Fruit fly (Drosophila melanogaster) whole organism, embryonic: ENCODE data around the gene CG5892.
A peak's percentile ranks its signal among the peaks of the same experiment; 100 is the strongest.

ENCODE experiments used
- CG1024 ChIP-seq: fragments of 200-800 bp; sonication (Bioruptor generic); IDR thresholded peaks from 2 replicates; pipeline ENCODE4 v1.3.6; 2022; ENCODE audit warnings: missing biosample characterization, missing genetic modification characterization
- CG10267 ChIP-seq: fragments of 200-800 bp; sonication (Bioruptor generic); optimal IDR thresholded peaks from 2 replicates; lab custom pipeline; 2018; ENCODE audit warnings: missing biosample characterization, mild to moderate bottlenecking, missing genetic modification characterization, moderate library complexity
- CG10462 ChIP-seq: fragments of 200-800 bp; sonication (Bioruptor generic); optimal IDR thresholded peaks from 2 replicates; lab custom pipeline; 2016; ENCODE audit warnings: missing biosample characterization, missing genetic modification characterization
- CG10979 ChIP-seq: fragments of 200-800 bp; sonication (Bioruptor generic); optimal IDR thresholded peaks from 2 replicates; lab custom pipeline; 2018; ENCODE audit warnings: missing biosample characterization, mild to moderate bottlenecking, missing genetic modification characterization, moderate library complexity
- CG11504 ChIP-seq: fragments of 200-800 bp; sonication (Bioruptor generic); optimal IDR thresholded peaks from 3 replicates; lab custom pipeline; 2019; ENCODE audit warnings: missing biosample characterization, mild to moderate bottlenecking, missing genetic modification characterization, moderate library complexity
- CG12219 ChIP-seq: fragments of 200-800 bp; sonication (Bioruptor generic); optimal IDR thresholded peaks from 3 replicates; lab custom pipeline; 2018; ENCODE audit warnings: missing biosample characterization, mild to moderate bottlenecking, missing genetic modification characterization
- CG17385 ChIP-seq: fragments of 200-800 bp; sonication (Bioruptor generic); optimal IDR thresholded peaks from 3 replicates; lab custom pipeline; 2018; ENCODE audit warnings: missing biosample characterization, mild to moderate bottlenecking, missing genetic modification characterization
- CG17568 ChIP-seq: fragments of 200-800 bp; sonication (Bioruptor generic); optimal IDR thresholded peaks from 2 replicates; lab custom pipeline; 2018; ENCODE audit warnings: missing biosample characterization, mild to moderate bottlenecking, missing genetic modification characterization, moderate library complexity
- CG17612 ChIP-seq: fragments of 200-800 bp; sonication (Bioruptor generic); IDR thresholded peaks from 2 replicates; pipeline ENCODE4 v1.3.6; 2022; ENCODE audit warnings: missing biosample characterization, missing genetic modification characterization
- CG17912 ChIP-seq: fragments of 200-800 bp; sonication (Bioruptor generic); optimal IDR thresholded peaks from 2 replicates; lab custom pipeline; 2018; ENCODE audit warnings: missing biosample characterization, mild to moderate bottlenecking, missing genetic modification characterization
- CG18476 ChIP-seq: fragments of 200-800 bp; sonication (Bioruptor generic); optimal IDR thresholded peaks from 2 replicates; lab custom pipeline; 2016; ENCODE audit warnings: missing biosample characterization, mild to moderate bottlenecking, missing genetic modification characterization
- CG2116 ChIP-seq: fragments of 200-800 bp; sonication (Bioruptor generic); optimal IDR thresholded peaks from 3 replicates; lab custom pipeline; 2018; ENCODE audit warnings: missing biosample characterization, mild to moderate bottlenecking, missing genetic modification characterization
- CG6272 ChIP-seq: fragments of 200-800 bp; sonication (Bioruptor generic); IDR thresholded peaks from 2 replicates; pipeline ENCODE4 v1.3.6; 2022; ENCODE audit warnings: missing biosample characterization, missing genetic modification characterization
- CG6791 ChIP-seq: fragments of 200-800 bp; sonication (Bioruptor generic); IDR thresholded peaks from 3 replicates; pipeline ENCODE4 v1.3.6; 2022; ENCODE audit warnings: missing biosample characterization, missing genetic modification characterization; ENCODE audit not compliant: partially characterized antibody
- CG8089 ChIP-seq: fragments of 200-800 bp; sonication (Bioruptor generic); optimal IDR thresholded peaks from 3 replicates; lab custom pipeline; 2016; ENCODE audit warnings: missing biosample characterization, missing genetic modification characterization
- CG8290 ChIP-seq, 3 experiments: fragments of 200-800 bp; sonication (Bioruptor generic); optimal IDR thresholded peaks; 2 replicates each; lab custom pipeline; 2016 to 2019; ENCODE audit warnings: missing biosample characterization in 3 of 3, missing genetic modification characterization in 3 of 3, mild to moderate bottlenecking in 2 of 3, moderate library complexity in 1 of 3
- CG9215 ChIP-seq: fragments of 200-800 bp; sonication (Bioruptor generic); IDR thresholded peaks from 2 replicates; pipeline ENCODE4 v1.3.6; 2022; ENCODE audit warnings: missing biosample characterization, missing genetic modification characterization
- Camta ChIP-seq: fragments of 200-800 bp; sonication (Bioruptor generic); optimal IDR thresholded peaks from 2 replicates; lab custom pipeline; 2016; ENCODE audit warnings: missing biosample characterization, missing genetic modification characterization
- Elba2 ChIP-seq: fragments of 200-800 bp; sonication (Bioruptor generic); optimal IDR thresholded peaks from 3 replicates; lab custom pipeline; 2016; ENCODE audit warnings: missing biosample characterization, missing genetic modification characterization
- Fer3 ChIP-seq: fragments of 200-800 bp; sonication (Bioruptor generic); optimal IDR thresholded peaks from 2 replicates; lab custom pipeline; 2018; ENCODE audit warnings: missing biosample characterization, mild to moderate bottlenecking, missing genetic modification characterization, moderate library complexity
- Hr51 ChIP-seq, 2 experiments: fragments of 200-800 bp; sonication (Bioruptor generic); optimal IDR thresholded peaks; 2 replicates in 1 of 2; 3 replicates in 1 of 2; lab custom pipeline; 2016 to 2018; ENCODE audit warnings: missing biosample characterization in 2 of 2, missing genetic modification characterization in 2 of 2, mild to moderate bottlenecking in 1 of 2, moderate library complexity in 1 of 2
- Jarid2 ChIP-seq: fragments of 200-800 bp; sonication (Bioruptor generic); optimal IDR thresholded peaks from 3 replicates; lab custom pipeline; 2017; ENCODE audit warnings: mild to moderate bottlenecking, missing biosample characterization, missing genetic modification reagents, missing genetic modification characterization
- Lhr ChIP-seq: fragments of 200-800 bp; sonication (Bioruptor generic); optimal IDR thresholded peaks from 3 replicates; lab custom pipeline; 2017; ENCODE audit warnings: mild to moderate bottlenecking, missing biosample characterization, missing genetic modification reagents, missing genetic modification characterization
- Lpt ChIP-seq: fragments of >200 bp; optimal IDR thresholded peaks from 2 replicates; lab custom pipeline; 2018; ENCODE audit warnings: missing biosample characterization, missing genetic modification characterization
- MBD-R2 ChIP-seq: fragments of 200-800 bp; sonication (Bioruptor generic); IDR thresholded peaks from 2 replicates; pipeline ENCODE4 v1.3.6; 2022; ENCODE audit warnings: missing biosample characterization, missing genetic modification characterization
- MTF-1 ChIP-seq: fragments of 200-800 bp; sonication (Bioruptor generic); optimal IDR thresholded peaks from 2 replicates; lab custom pipeline; 2018; ENCODE audit warnings: missing biosample characterization, mild to moderate bottlenecking, missing genetic modification characterization, borderline replicate concordance
- NfI ChIP-seq: fragments of 200-800 bp; sonication (Bioruptor generic); optimal IDR thresholded peaks from 3 replicates; lab custom pipeline; 2018; ENCODE audit warnings: missing biosample characterization, mild to moderate bottlenecking, missing genetic modification characterization, moderate library complexity
- Side ChIP-seq: fragments of 200-800 bp; sonication (Bioruptor generic); optimal IDR thresholded peaks from 2 replicates; lab custom pipeline; 2016; ENCODE audit warnings: missing biosample characterization, missing genetic modification characterization
- Six4 ChIP-seq: fragments of 200-800 bp; sonication (Bioruptor generic); optimal IDR thresholded peaks from 2 replicates; lab custom pipeline; 2016; ENCODE audit warnings: missing biosample characterization, missing genetic modification characterization
- Tbp ChIP-seq: fragments of >200 bp; optimal IDR thresholded peaks from 2 replicates; lab custom pipeline; 2018; ENCODE audit warnings: missing biosample characterization, missing genetic modification characterization
- ap ChIP-seq: fragments of 200-800 bp; sonication (Bioruptor generic); IDR thresholded peaks from 2 replicates; pipeline ENCODE4 v1.3.6; 2022; ENCODE audit warnings: missing biosample characterization, missing genetic modification characterization
- bowl ChIP-seq: fragments of 200-800 bp; sonication (Bioruptor generic); IDR thresholded peaks from 2 replicates; pipeline ENCODE4 v1.3.6; 2022; ENCODE audit warnings: missing biosample characterization, missing genetic modification characterization
- chm ChIP-seq: fragments of 200-800 bp; sonication (Bioruptor generic); IDR thresholded peaks from 2 replicates; pipeline ENCODE4 v1.3.6; 2022; ENCODE audit warnings: missing biosample characterization, missing genetic modification characterization
- dan ChIP-seq: fragments of 200-800 bp; sonication (Bioruptor generic); IDR thresholded peaks from 2 replicates; pipeline ENCODE4 v1.3.6; 2022; ENCODE audit warnings: missing biosample characterization, missing genetic modification characterization
- dimm ChIP-seq: fragments of 200-800 bp; sonication (Bioruptor generic); IDR thresholded peaks from 2 replicates; pipeline ENCODE4 v1.3.6; 2022; ENCODE audit warnings: missing biosample characterization, missing genetic modification characterization
- dmrt11E ChIP-seq: fragments of 200-800 bp; sonication (Bioruptor generic); optimal IDR thresholded peaks from 3 replicates; lab custom pipeline; 2018; ENCODE audit warnings: missing biosample characterization, mild to moderate bottlenecking, missing genetic modification characterization, moderate library complexity
- fd96Cb ChIP-seq: fragments of 200-800 bp; sonication (Bioruptor generic); optimal IDR thresholded peaks from 2 replicates; lab custom pipeline; 2018; ENCODE audit warnings: missing biosample characterization, mild to moderate bottlenecking, missing genetic modification characterization, moderate library complexity
- gce ChIP-seq: fragments of 200-800 bp; sonication (Bioruptor generic); IDR thresholded peaks from 3 replicates; pipeline ENCODE4 v1.3.6; 2022; ENCODE audit warnings: missing biosample characterization, missing genetic modification characterization
- grau ChIP-seq: fragments of 200-800 bp; optimal IDR thresholded peaks from 3 replicates; lab custom pipeline; 2019; ENCODE audit warnings: missing biosample characterization, mild to moderate bottlenecking, missing genetic modification characterization, moderate library complexity
- insv ChIP-seq, 2 experiments: fragments of 200-800 bp; sonication (Bioruptor generic); optimal IDR thresholded peaks; 3 replicates each; lab custom pipeline; 2016 to 2018; ENCODE audit warnings: missing biosample characterization in 2 of 2, missing genetic modification characterization in 2 of 2
- nmo ChIP-seq: fragments of 200-800 bp; sonication (Bioruptor generic); optimal IDR thresholded peaks from 2 replicates; lab custom pipeline; 2018; ENCODE audit warnings: missing biosample characterization, mild to moderate bottlenecking, missing genetic modification characterization, moderate library complexity
- odd ChIP-seq: fragments of 200-800 bp; sonication (Bioruptor generic); optimal IDR thresholded peaks from 2 replicates; lab custom pipeline; 2017; ENCODE audit warnings: missing biosample characterization, mild to moderate bottlenecking, missing genetic modification characterization
- prd ChIP-seq, 3 experiments: fragments of >200 bp in 2 of 3; fragments of 200-800 bp in 1 of 3; sonication (Bioruptor generic) in 1 of 3; optimal IDR thresholded peaks in 2 of 3; IDR thresholded peaks in 1 of 3; 2 replicates in 2 of 3; 3 replicates in 1 of 3; pipeline versions ENCODE4 v1.3.6 to Lab custom; 2017 to 2022; ENCODE audit warnings: missing biosample characterization in 1 of 3, missing genetic modification characterization in 1 of 3
- rib ChIP-seq: fragments of 200-800 bp; sonication (Bioruptor generic); IDR thresholded peaks from 2 replicates; pipeline ENCODE4 v1.3.6; 2022; ENCODE audit warnings: missing biosample characterization, missing genetic modification characterization
- sd ChIP-seq: fragments of 200-800 bp; sonication (Bioruptor generic); optimal IDR thresholded peaks from 3 replicates; lab custom pipeline; 2018; ENCODE audit warnings: missing biosample characterization, mild to moderate bottlenecking, missing genetic modification characterization, moderate library complexity
- sna ChIP-seq: fragments of 200-800 bp; sonication (Bioruptor generic); IDR thresholded peaks from 2 replicates; pipeline ENCODE4 v1.3.6; 2022; ENCODE audit warnings: missing biosample characterization, missing genetic modification characterization; ENCODE audit not compliant: partially characterized antibody
- sqz ChIP-seq: fragments of 200-800 bp; sonication (Bioruptor generic); optimal IDR thresholded peaks from 3 replicates; lab custom pipeline; 2018; ENCODE audit warnings: missing biosample characterization, mild to moderate bottlenecking, missing genetic modification characterization
- vnd ChIP-seq: fragments of 200-800 bp; sonication (Bioruptor generic); IDR thresholded peaks from 3 replicates; pipeline ENCODE4 v1.3.6; 2022; ENCODE audit warnings: missing biosample characterization, missing genetic modification characterization; ENCODE audit not compliant: partially characterized antibody
- yki ChIP-seq: fragments of >200 bp; optimal IDR thresholded peaks from 3 replicates; lab custom pipeline; 2018
- zen ChIP-seq: fragments of 200-800 bp; sonication (Bioruptor generic); optimal IDR thresholded peaks from 3 replicates; lab custom pipeline; 2018; ENCODE audit warnings: missing biosample characterization, mild to moderate bottlenecking, missing genetic modification characterization, moderate library complexity

The CG5892 gene

dm6 chr3R:21263177-21263576, 20.8 kb downstream of the CG5892 start (continued):
- TF ChIP-seq CG8290 (GFP tag; optimal IDR thresholded peaks at IDR 0.05; lab: Kevin White, UChicago): no peak
- TF ChIP-seq CG8290 (tag; optimal IDR thresholded peaks at IDR 0.05; lab: Kevin White, UChicago): peak; percentile 41 to 42
- no peak for TF ChIP-seq prd (optimal IDR thresholded peaks at IDR 0.05; lab: Kevin White, UChicago)
- TF ChIP-seq prd (GFP tag; IDR thresholded peaks at IDR 0.05; lab: Robert Waterston, UW): peak; percentile 25; the same call in 1 of the 3 replicates
- peak in 1 of 2 experiments; percentile 19 for TF ChIP-seq Hr51 (GFP tag; optimal IDR thresholded peaks at IDR 0.05; lab: Kevin White, UChicago)
- TF ChIP-seq dimm (GFP tag; lab: Robert Waterston, UW): no peak
- no peak for TF ChIP-seq CG11504 (tag; lab: Kevin White, UChicago)
- TF ChIP-seq NfI (GFP tag; lab: Kevin White, UChicago): peak; percentile 61
- TF ChIP-seq grau (tag; lab: Kevin White, UChicago): peak; percentile 11
- peak; percentile 27 for TF ChIP-seq zen
- TF ChIP-seq chm (GFP tag; lab: Robert Waterston, UW): peak; percentile 76
- TF ChIP-seq fd96Cb: no peak
- TF ChIP-seq CG8089: no peak
- TF ChIP-seq CG2116 (GFP tag; lab: Kevin White, UChicago): peak; percentile 33
- TF ChIP-seq dan (GFP tag; lab: Robert Waterston, UW): no peak
- no peak for TF ChIP-seq sqz (GFP tag; lab: Kevin White, UChicago)
- TF ChIP-seq Elba2 (GFP tag; lab: Kevin White, UChicago): no peak
- TF ChIP-seq Side (GFP tag; lab: Kevin White, UChicago): no peak
- peak; percentile 38; the same call in 1 of the 2 replicates for TF ChIP-seq ap (GFP tag; lab: Robert Waterston, UW)
- no peak for TF ChIP-seq CG17912 (GFP tag; lab: Kevin White, UChicago)
- no peak for TF ChIP-seq CG9215 (GFP tag; lab: Robert Waterston, UW)
- TF ChIP-seq MTF-1 (GFP tag; lab: Kevin White, UChicago): peak; percentile 41
- TF ChIP-seq Jarid2 (GFP tag; lab: Kevin White, UChicago): no peak
- no peak for TF ChIP-seq insv (GFP tag; optimal IDR thresholded peaks at IDR 0.05; lab: Kevin White, UChicago)
- no peak for TF ChIP-seq sd (tag; lab: Kevin White, UChicago)
- TF ChIP-seq dmrt11E (tag; lab: Kevin White, UChicago): peak; percentile 9
- TF ChIP-seq Lpt (GFP tag; lab: Kevin White, UChicago): no peak
- TF ChIP-seq CG6272 (GFP tag; lab: Robert Waterston, UW): no peak
- peak; percentile 31 for TF ChIP-seq odd
- peak; percentile 40 for TF ChIP-seq Fer3 (tag; lab: Kevin White, UChicago)
- TF ChIP-seq nmo (GFP tag; lab: Kevin White, UChicago): peak; percentile 10
- 0 out of 2 replicates have a peak, but pooled peaks have one; percentile 18 for TF ChIP-seq CG17612 (GFP tag; lab: Robert Waterston, UW)
- TF ChIP-seq vnd (GFP tag; lab: Robert Waterston, UW): no peak
- TF ChIP-seq CG1024: peak; percentile 34; the same call in 1 of the 2 replicates
- TF ChIP-seq CG10267 (tag; lab: Kevin White, UChicago): peak; percentile 6
- TF ChIP-seq Lhr (GFP tag; lab: Kevin White, UChicago): peak; percentile 23
- no peak for TF ChIP-seq yki (lab: Kevin White, UChicago)
- peak; percentile 16; the same call in 1 of the 3 replicates for TF ChIP-seq gce (GFP tag; lab: Robert Waterston, UW)
- peak; percentile 12 for TF ChIP-seq CG10979
- TF ChIP-seq CG17568 (GFP tag; lab: Kevin White, UChicago): peak; percentile 41
- TF ChIP-seq Camta (GFP tag; lab: Kevin White, UChicago): peak; percentile 14
- peak; percentile 45 for TF ChIP-seq CG17385 (GFP tag; lab: Kevin White, UChicago)
- TF ChIP-seq CG12219 (GFP tag; lab: Kevin White, UChicago): peak; percentile 27
- TF ChIP-seq MBD-R2: no peak
- no peak for TF ChIP-seq CG6791 (GFP tag; lab: Robert Waterston, UW)
- TF ChIP-seq sna (GFP tag; lab: Robert Waterston, UW): no peak
- TF ChIP-seq bowl (GFP tag; lab: Robert Waterston, UW): no peak
- no peak for TF ChIP-seq rib (GFP tag; lab: Robert Waterston, UW)
- TF ChIP-seq CG10462: no peak
- no peak for TF ChIP-seq CG18476 (GFP tag; lab: Kevin White, UChicago)
- TF ChIP-seq Six4 (GFP tag; lab: Kevin White, UChicago): no peak
- no peak for TF ChIP-seq Tbp (GFP tag; lab: Kevin White, UChicago)
